Fruit fly (Drosophila melanogaster) Kc167 (cell line): Measurements from ENCODE around the gene ScsbetaA.

Source experiments
- Myc ChIP-seq: fragments of >200 bp; optimal IDR thresholded peaks from 2 replicates; lab custom pipeline; 2017; ENCODE audit warnings: missing external identifiers
- Sin3A ChIP-seq: fragments of >200 bp; optimal IDR thresholded peaks from 2 replicates; lab custom pipeline; 2018; ENCODE audit warnings: missing external identifiers
- h ChIP-seq: fragments of >200 bp; optimal IDR thresholded peaks from 3 replicates; lab custom pipeline; 2018; ENCODE audit warnings: missing external identifiers
- insv ChIP-seq: fragments of >200 bp; optimal IDR thresholded peaks from 3 replicates; lab custom pipeline; 2018; ENCODE audit warnings: missing external identifiers
- psq ChIP-seq: fragments of >200 bp; optimal IDR thresholded peaks from 2 replicates; lab custom pipeline; 2017; ENCODE audit warnings: missing external identifiers
- ttk ChIP-seq: sonication (Bioruptor generic); optimal IDR thresholded peaks from 2 replicates; lab custom pipeline; 2017; ENCODE audit warnings: missing external identifiers

Gene ScsbetaA

DNA sequence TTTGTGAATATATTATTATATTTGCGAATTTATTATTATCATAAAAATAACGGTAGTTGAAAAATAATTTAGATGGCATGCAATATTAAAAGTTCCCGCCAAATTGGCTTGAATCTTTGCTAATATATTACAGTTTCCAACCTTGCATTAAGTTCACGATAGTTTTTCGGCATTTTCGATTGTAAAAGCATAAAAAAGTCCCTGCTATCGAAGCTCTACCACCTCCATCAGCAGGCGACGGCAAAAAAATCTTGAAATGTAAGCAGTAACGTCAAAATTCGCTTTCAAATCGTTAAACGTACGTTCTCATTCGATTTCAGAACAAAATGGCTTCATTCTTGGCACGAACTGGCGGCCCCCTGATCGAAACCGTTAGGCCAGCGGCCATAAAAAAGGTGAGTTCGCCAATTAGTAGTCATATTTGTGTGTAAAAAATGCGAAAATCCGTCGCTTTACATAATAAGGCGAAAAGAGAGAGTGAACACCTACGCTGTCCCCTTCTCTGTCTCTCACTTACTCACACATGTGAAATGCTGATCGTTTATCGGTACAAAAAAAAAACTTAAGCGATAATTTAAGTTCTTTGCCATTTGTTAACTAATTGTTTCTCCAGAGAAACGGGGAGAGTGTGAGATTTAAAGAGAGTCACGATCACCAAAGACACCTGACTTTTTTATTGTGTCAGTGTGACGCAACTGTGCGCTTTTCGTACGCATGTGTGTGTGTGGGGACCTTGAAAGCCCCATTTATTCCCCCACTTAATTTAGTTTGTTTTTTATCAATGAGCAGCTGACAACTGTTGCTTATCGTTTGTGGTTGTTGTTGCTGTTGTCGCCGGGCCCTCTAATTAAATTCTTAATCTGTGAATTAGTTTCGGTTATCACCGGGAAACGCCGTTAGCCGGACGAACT is at the start of gene ScsbetaA:
TSS of gene ScsbetaA (plus strand) at position 231 of the 911 bp plus-strand sequence.
- TF ChIP-seq ttk (lab: Kevin White, UChicago) (no peak), Sin3A (lab: Kevin White, UChicago) (no peak), Myc (lab: Kevin White, UChicago) (no peak), h (lab: Kevin White, UChicago) (no peak)

DNA sequence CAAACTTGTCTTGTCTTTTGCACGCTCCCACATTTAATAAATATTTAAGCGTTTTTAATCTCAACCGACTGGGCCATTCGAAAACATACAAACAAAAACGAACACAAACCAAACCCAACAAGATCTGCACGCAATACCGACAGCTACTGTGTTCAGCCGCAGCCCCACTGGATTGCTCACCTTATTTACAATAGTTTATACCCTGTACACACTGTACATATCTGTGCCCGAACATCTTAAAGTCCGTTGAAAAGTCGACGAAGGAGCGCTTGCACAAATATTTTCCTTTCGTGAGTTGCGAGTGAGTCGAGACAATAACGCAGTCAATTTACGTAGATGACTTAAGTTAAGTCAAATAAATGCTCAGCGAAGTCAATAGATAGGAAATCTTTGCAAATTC is 48.1 kb upstream of the ScsbetaA start:
- no peak for TF ChIP-seq psq (lab: Kevin White, UChicago)
- TF ChIP-seq Sin3A (lab: Kevin White, UChicago) = no peak
- TF ChIP-seq insv = no peak
- no peak for TF ChIP-seq Myc (lab: Kevin White, UChicago)
- no peak for TF ChIP-seq ttk (lab: Kevin White, UChicago)
- no peak for TF ChIP-seq h (lab: Kevin White, UChicago)

DNA sequence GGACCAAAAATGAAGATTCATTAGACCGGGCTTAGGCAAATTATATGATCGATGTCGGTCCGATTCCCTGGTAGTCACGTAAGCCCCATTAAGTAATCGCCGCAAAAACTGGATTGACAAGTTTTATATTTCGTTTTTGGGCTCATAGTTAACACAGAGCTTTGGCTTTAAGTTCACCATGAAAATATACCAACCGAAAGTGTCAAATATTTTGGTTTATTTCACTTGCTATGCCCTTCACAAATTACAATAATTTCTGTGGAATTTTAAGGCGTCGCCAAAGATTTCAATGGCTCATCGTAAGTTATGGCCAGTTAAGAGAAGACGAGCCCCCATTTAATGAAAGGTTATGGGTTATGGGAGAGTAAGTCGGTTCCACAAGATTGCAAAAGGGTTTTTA is 46.8 kb upstream of the ScsbetaA start:
- TF ChIP-seq Sin3A (lab: Kevin White, UChicago) (no peak), psq (lab: Kevin White, UChicago) (no peak), ttk (lab: Kevin White, UChicago) (no peak), Myc (lab: Kevin White, UChicago) (no peak), insv (no peak), h (lab: Kevin White, UChicago) (no peak)

DNA sequence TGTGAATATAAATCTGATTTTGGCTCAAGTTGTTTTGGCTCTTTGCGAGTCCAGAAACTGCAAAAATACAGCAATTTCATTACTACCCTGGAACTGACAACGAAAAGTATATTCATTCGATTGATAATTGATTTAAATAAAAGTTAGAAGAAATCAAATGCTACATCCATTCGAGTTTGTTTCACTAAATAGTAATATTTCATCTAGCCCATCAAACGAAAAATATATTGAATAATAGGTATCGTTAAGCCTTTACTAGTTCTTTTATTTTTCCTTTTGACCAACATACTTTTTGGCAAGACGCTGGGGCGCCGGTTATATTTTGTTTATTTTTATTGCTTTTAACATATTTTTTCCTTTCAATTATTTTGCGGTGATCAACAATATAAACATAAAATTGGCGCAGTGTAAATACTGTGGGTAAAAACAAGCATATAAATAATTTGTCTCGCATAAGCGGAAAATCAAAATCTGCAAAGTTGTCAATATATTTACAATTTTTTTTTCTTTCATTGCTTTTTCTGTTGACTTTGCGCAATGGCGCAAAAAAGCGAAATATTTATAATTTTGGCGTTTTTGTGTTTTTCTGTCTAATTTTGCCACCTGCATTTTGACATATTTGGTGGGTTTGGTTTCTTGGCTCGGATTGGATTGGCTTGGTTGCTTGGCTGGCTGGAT is 45.4 kb upstream of the ScsbetaA start:
- TF ChIP-seq ttk (lab: Kevin White, UChicago) (no peak), Myc (lab: Kevin White, UChicago) (no peak)

DNA sequence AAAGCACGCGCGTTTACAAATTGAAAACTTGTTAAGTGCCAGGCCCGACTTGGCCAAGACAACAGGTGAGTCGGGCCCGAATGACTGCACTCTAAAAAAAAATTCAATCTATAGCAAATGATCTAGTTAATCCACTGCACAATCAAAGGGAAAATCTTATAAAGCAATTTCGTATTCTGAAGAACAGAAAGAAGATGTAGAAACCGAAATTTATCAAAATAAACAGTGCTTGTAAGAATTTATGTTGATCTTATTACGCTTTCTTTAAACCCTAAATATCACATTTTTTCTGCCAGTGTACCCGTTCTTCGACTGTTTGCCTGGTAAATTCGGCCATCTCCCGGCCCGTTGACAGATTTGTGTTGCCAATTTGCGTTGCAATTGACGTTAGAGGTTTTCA is 41.8 kb upstream of the ScsbetaA start:
- TF ChIP-seq ttk (lab: Kevin White, UChicago) (no peak), Myc (lab: Kevin White, UChicago) (no peak), insv (no peak), h (lab: Kevin White, UChicago) (no peak)

DNA sequence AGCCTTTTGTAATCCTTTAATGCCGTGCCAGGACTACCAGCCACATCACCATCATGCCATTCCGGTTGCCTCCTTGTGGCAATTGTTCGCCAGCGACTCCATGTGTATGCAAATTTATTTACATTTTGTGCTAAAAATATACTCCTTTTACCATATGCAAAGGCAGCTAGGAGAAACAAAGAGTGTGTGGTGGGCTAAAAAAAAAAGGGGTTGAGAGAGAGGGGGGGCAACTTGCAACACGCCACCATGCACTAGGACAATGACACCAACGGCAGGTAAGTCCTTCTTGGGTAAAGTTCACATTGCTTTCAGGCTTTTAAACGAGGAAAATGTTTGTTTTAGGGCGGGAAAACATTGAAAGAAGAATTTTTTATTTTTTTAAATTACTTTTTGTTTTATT is 23.6 kb upstream of the ScsbetaA start:
- TF ChIP-seq Myc (lab: Kevin White, UChicago) (no peak), h (lab: Kevin White, UChicago) (no peak), psq (lab: Kevin White, UChicago) (no peak), ttk (lab: Kevin White, UChicago) (no peak), insv (no peak), Sin3A (lab: Kevin White, UChicago) (no peak)

DNA sequence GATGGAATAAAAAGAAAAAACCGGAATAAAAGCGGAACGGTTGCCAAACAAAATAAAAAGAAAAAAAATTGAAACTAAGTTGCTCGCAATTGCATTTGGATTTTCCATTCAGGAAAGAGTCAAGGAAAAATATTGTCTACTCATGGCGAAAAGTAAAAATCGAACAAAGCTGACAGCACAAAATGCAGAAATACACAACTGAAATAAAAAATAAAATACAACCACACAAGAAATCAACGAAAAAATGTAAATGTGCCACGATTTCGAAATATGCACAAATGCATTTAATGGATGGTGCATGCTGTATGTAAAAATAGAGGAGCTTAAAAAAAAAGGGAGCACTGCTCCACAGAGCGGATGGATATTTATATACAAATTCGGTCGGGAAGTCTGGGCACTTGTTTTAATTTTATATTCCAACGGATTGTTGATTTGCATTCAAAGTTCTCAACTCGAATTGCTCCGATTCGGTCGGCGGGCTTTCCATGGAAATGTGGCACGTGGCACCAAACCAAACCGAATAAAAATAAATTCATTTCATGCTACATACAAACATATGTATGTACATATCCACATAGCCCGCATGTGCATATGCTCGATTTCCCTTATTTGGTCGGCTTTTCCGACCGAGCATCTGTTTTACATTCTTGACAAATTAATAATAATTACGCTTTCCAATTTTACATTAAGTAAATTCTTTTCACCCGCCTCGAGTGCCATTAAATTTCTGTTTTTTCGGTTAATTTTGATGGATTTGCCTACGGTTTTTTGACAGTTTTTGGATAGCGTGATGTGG is 22.8 kb upstream of the ScsbetaA start:
- TF ChIP-seq h (lab: Kevin White, UChicago) (no peak), insv (no peak), Myc (lab: Kevin White, UChicago) (no peak), Sin3A (lab: Kevin White, UChicago) (no peak), psq (lab: Kevin White, UChicago) (no peak)

DNA sequence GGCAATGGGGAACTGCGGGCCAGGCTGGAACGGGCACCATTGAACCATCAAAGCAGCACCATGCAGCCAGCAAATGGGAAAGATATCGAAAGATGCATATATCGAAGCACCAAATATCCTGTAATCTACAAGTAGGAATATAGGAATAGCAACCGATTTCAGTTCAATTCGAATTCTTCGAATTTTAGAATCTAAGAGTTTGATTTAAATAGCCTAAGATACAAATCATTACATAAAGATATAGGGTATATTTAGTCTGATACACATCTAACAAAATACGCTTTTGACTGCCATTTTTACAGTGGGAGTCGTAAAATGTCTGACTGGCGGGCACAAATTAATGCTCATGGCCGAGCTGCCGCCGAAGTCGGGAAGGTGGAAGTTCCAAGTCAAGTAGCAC is 19.7 kb upstream of the ScsbetaA start:
- no peak for TF ChIP-seq insv
- no peak for TF ChIP-seq psq (lab: Kevin White, UChicago)
- no peak for TF ChIP-seq ttk (lab: Kevin White, UChicago)
- no peak for TF ChIP-seq h (lab: Kevin White, UChicago)
- TF ChIP-seq Sin3A (lab: Kevin White, UChicago) = no peak
- TF ChIP-seq Myc (lab: Kevin White, UChicago) = no peak

DNA sequence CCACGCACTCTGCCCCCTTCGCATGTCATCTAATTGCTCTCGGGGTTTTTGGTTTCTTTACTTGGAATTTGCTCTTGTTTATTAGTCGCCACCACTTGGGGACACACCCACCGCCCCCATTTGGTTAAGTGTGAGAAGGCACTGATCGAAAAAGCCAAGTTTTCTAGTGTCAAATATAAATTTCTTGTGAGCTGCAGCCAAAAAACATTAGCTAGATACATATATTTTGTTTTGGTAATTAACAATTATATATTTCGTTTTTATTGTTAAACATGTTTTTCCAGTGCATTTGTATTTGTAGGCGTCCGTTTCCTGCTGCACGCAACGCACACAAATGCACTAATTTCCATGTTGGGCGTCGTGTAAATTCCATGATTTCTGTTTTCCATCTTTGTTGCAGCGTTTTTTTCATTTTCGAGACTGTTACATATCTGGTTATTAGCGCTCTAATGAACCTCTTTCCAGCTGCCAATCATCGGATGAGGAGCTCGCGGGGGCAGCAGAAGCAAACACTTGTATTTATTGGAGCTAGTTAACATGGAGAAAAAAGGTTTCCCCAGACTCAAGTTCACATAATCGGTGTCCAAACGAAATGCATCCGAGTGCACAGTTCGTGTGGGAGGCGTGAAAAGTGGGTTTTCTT is 18.3 kb upstream of the ScsbetaA start:
- no peak for TF ChIP-seq h (lab: Kevin White, UChicago)
- no peak for TF ChIP-seq Myc (lab: Kevin White, UChicago)
- TF ChIP-seq insv = no peak
- TF ChIP-seq ttk (lab: Kevin White, UChicago) = no peak
- TF ChIP-seq Sin3A (lab: Kevin White, UChicago) = no peak
- TF ChIP-seq psq (lab: Kevin White, UChicago) = no peak

DNA sequence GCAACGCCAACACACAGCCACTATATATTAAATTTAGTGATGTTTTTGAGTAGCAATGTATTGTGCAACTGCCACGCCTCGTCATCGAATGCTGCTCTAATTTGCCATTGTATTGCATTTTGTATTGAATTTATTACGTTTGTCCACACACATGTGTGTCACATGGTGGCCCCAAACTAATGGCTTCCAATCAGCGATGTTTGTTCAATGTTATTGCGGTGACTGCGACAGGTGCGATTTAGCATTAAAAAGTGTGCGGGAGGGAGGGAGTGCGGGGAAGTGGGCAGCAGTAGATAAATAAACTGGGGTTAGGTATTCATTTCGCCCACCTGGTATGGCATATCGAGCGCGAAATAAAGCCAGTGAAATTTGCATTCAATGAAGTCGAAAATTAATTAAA is 16.6 kb upstream of the ScsbetaA start:
- TF ChIP-seq Myc (lab: Kevin White, UChicago) = no peak
- no peak for TF ChIP-seq ttk (lab: Kevin White, UChicago)
- TF ChIP-seq insv = no peak
- TF ChIP-seq h (lab: Kevin White, UChicago) = no peak
- TF ChIP-seq psq (lab: Kevin White, UChicago) = no peak
- no peak for TF ChIP-seq Sin3A (lab: Kevin White, UChicago)
